Fruit fly (Drosophila melanogaster): ENCODE data around the gene Gr64c.

The Gr64c gene

DNA sequence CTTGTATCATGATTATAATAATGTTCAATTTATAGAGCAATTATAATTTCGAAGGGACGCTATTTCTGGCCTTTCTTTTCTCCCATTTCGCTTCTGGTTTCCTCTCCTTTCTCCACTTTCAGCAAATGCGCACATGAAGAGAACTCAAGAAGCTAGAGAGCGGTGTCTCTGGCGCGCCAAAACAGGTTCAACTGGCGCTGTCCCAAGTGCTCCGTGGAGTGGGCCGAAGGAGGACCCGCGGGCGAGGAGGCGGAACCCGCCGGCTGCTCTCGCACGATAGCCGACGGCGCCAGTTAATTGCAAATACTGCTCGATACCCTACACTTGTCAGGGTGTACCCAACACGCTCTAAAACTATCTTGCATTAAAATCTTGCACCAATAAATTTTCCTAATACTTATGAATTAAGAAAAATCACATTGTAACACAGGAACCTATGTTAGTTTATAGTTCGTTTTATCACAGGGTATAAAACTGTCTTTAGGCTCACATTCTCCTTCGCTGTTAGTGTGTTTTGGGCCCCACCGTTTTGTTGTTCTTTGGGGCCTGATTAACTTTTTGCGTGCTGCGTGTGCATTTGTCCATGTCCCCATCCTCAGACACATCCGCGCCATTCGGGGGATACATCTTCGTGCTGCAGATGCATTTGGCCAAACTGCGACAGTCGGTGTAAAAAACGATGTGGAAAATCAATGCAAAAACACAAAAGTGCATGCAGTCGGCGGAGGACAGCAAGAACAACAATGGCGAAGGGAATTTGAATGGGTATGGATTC, 42.0 kb downstream of the Gr64c start (continued):
- peak; percentile 79 for TF ChIP-seq CrebB (tag; optimal IDR thresholded peaks at IDR 0.05)
- peak; percentile 86 for TF ChIP-seq CG43689 (GFP tag; IDR thresholded peaks at IDR 0.05)
- TF ChIP-seq CG13296 (GFP tag; optimal IDR thresholded peaks at IDR 0.05) = peak; percentile 79
- TF ChIP-seq dmrt11E (tag; optimal IDR thresholded peaks at IDR 0.05) = peak; percentile 39
- peak; percentile 89 for TF ChIP-seq caup (GFP tag; optimal IDR thresholded peaks at IDR 0.05; ENCODE audit: severe bottlenecking)
- TF ChIP-seq CG3163 (GFP tag; optimal IDR thresholded peaks at IDR 0.05) = peak; percentile 71
- TF ChIP-seq ranshi (GFP tag; IDR thresholded peaks at IDR 0.05) = peak; percentile 92
- TF ChIP-seq ems (GFP tag; optimal IDR thresholded peaks at IDR 0.05) = peak; percentile 47
- TF ChIP-seq wor (GFP tag; IDR thresholded peaks at IDR 0.05) = peak; percentile 89
- peak; percentile 30 for TF ChIP-seq CG7271 (tag; optimal IDR thresholded peaks at IDR 0.05)
- peak; percentile 56 for TF ChIP-seq CG18262 (tag; optimal IDR thresholded peaks at IDR 0.05)
- peak; percentile 53 for TF ChIP-seq CG31388 (GFP tag; optimal IDR thresholded peaks at IDR 0.05)
- peak; percentile 53 for TF ChIP-seq Ets97D (GFP tag; optimal IDR thresholded peaks at IDR 0.05)
- peak; percentile 52 for TF ChIP-seq CG6765 (GFP tag; optimal IDR thresholded peaks at IDR 0.05)
- peak; percentile 93 for TF ChIP-seq CG9932 (GFP tag; IDR thresholded peaks at IDR 0.05)
- TF ChIP-seq CG4707 (GFP tag; optimal IDR thresholded peaks at IDR 0.05) = peak; percentile 72
- TF ChIP-seq HmgD (GFP tag; optimal IDR thresholded peaks at IDR 0.05) = peak; percentile 81
- peak; percentile 87 for TF ChIP-seq NFAT (GFP tag; IDR thresholded peaks at IDR 0.05)
- peak; percentile 81 for TF ChIP-seq bowl (GFP tag; IDR thresholded peaks at IDR 0.05)
- peak; percentile 85 for TF ChIP-seq HHEX (GFP tag; optimal IDR thresholded peaks at IDR 0.05)
- peak; percentile 85 for TF ChIP-seq Meics (GFP tag; optimal IDR thresholded peaks at IDR 0.05)
- peak; percentile 72 for TF ChIP-seq salm (tag; optimal IDR thresholded peaks at IDR 0.05)
- TF ChIP-seq CTCF (GFP tag; optimal IDR thresholded peaks at IDR 0.05) = no peak
- TF ChIP-seq Deaf1 (tag; optimal IDR thresholded peaks at IDR 0.05) = peak; percentile 49
- no peak for TF ChIP-seq ato (GFP tag; IDR thresholded peaks at IDR 0.05; ENCODE audit: partially characterized antibody)
- TF ChIP-seq her (GFP tag; optimal IDR thresholded peaks at IDR 0.05) = peak; percentile 88

DNA sequence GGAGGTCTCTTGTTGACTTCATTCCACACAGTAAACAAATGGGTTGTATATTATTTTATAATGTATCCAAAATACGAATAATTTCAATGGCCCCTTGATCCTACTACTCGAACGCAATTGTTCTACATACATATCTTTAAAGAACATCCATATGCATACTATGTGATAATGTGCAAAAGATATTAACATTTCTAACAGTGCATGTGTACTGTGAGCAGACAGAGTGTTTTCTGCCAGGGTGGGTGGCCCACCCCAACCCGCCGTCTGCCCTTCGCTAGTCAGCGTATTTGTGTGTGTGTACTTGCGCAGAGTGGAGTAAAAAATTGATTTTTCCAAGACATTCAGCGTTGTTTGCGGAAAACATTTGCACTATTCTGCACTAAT, 42.6 kb downstream of the Gr64c start:
- TF ChIP-seq HLH54F (GFP tag; optimal IDR thresholded peaks at IDR 0.05) = peak; percentile 42
- TF ChIP-seq Meics (GFP tag; optimal IDR thresholded peaks at IDR 0.05) = no peak
- TF ChIP-seq CG4820 (GFP tag; optimal IDR thresholded peaks at IDR 0.05) = peak; percentile 53
- peak; percentile 62 for TF ChIP-seq CG5245 (GFP tag; optimal IDR thresholded peaks at IDR 0.05)
- no peak for TF ChIP-seq NC2β (GFP tag; optimal IDR thresholded peaks at IDR 0.05)
- TF ChIP-seq CG17612 (GFP tag; IDR thresholded peaks at IDR 0.05) = peak; percentile 52
- 0 out of 2 replicates have a peak, but pooled peaks have one; percentile 8 for TF ChIP-seq Nf-YA (GFP tag; IDR thresholded peaks at IDR 0.05)
- TF ChIP-seq CG11398 (GFP tag; optimal IDR thresholded peaks at IDR 0.05) = no peak
- no peak for TF ChIP-seq Dp (GFP tag; optimal IDR thresholded peaks at IDR 0.05)
- peak; percentile 23 for TF ChIP-seq CG11504 (tag; optimal IDR thresholded peaks at IDR 0.05)
- no peak for TF ChIP-seq Hr3 (GFP tag; optimal IDR thresholded peaks at IDR 0.05)
- TF ChIP-seq CG16863 (GFP tag; optimal IDR thresholded peaks at IDR 0.05) = no peak
- peak; percentile 47 for TF ChIP-seq Ssrp (tag; optimal IDR thresholded peaks at IDR 0.05)
- TF ChIP-seq CG17912 (GFP tag; optimal IDR thresholded peaks at IDR 0.05) = no peak
- TF ChIP-seq Side (GFP tag; optimal IDR thresholded peaks at IDR 0.05) = peak; percentile 45
- peak; percentile 75 for TF ChIP-seq ara (GFP tag; IDR thresholded peaks at IDR 0.05)
- no peak for TF ChIP-seq CG12659 (GFP tag; optimal IDR thresholded peaks at IDR 0.05)
- no peak for TF ChIP-seq CG8290 (GFP tag; optimal IDR thresholded peaks at IDR 0.05)
- peak in 1 of 2 experiments; percentile 95 for TF ChIP-seq CG8290 (tag; optimal IDR thresholded peaks at IDR 0.05)
- TF ChIP-seq CG34422 (GFP tag; IDR thresholded peaks at IDR 0.05) = peak; percentile 6; the same call in 1 of the 3 replicates
- TF ChIP-seq CG3995 (GFP tag; optimal IDR thresholded peaks at IDR 0.05) = no peak
- peak; percentile 79 for TF ChIP-seq CG32532 (GFP tag; IDR thresholded peaks at IDR 0.05)
- no peak for TF ChIP-seq Antp (GFP tag; optimal IDR thresholded peaks at IDR 0.05)
- no peak for TF ChIP-seq CG11723 (GFP tag; optimal IDR thresholded peaks at IDR 0.05)
- TF ChIP-seq phol (tag; optimal IDR thresholded peaks at IDR 0.05) = peak; percentile 31
- peak; percentile 4 for TF ChIP-seq CG17568 (GFP tag; optimal IDR thresholded peaks at IDR 0.05)
- TF ChIP-seq maf-S (GFP tag; optimal IDR thresholded peaks at IDR 0.05) = no peak

Measured in whole organism, embryonic.